Fruit fly (Drosophila melanogaster) S2 (cell line): Measurements from ENCODE around the gene CG43060.

ENCODE experiments used
- CG8478 ChIP-seq: fragments of >200 bp; optimal IDR thresholded peaks from 2 replicates; lab custom pipeline; 2018
- CTCF ChIP-seq, 2 experiments: fragments of >200 bp; optimal IDR thresholded peaks; 2 replicates each; lab custom pipeline; 2018

dm6 chr3R:7992100-7992499 is 48.9 kb upstream of the CG43060 start:
- TF ChIP-seq CTCF (optimal IDR thresholded peaks at IDR 0.05; lab: Kevin White, UChicago) = no peak
- no peak for TF ChIP-seq CG8478 (lab: Kevin White, UChicago)
